Fruit fly (Drosophila melanogaster): ENCODE measurements around the gene mRpL24.

DNA sequence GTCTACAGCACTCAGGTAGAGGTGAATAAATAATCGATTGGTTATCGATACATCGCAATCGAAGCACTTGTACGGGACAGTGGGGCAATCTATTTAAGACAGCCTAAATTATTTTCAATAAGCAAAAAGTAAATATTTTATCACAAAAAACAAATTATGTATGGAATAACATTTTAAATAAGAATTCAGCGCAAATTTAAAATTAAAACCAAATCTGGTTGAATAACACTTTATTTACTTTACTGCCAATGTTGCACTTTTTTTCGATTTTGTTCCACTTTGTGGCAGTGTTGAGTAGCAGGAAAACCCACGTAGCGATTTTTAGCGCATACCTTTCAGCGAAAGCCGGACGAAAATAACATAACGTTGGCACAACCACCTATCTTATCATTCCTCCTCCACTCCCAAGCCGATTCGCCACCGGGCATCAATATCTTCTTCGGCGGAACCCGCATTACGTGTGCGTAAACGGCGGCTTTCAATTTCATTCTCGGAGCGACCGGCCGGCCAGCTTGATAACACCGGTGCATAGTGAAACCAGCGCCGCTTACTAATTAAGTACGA, 31.9 kb upstream of the mRpL24 start, which contains the start of the genes Gmd and CG3792:
- TF ChIP-seq Ets21C (GFP tag; optimal IDR thresholded peaks at IDR 0.05) (no peak), CG6792 (GFP tag; optimal IDR thresholded peaks at IDR 0.05) (peak; percentile 92)
